Fruit fly (Drosophila melanogaster) whole organism, embryonic: ENCODE results near the gene CG43675.

Experiments used
- Asciz ChIP-seq: fragments of 200-800 bp; sonication (Bioruptor generic); optimal IDR thresholded peaks from 2 replicates; lab custom pipeline; 2017; ENCODE audit warnings: missing biosample characterization, mild to moderate bottlenecking, missing genetic modification characterization, missing genetic modification reagents
- B-H2 ChIP-seq: fragments of 200-800 bp; sonication (Bioruptor generic); optimal IDR thresholded peaks from 2 replicates; lab custom pipeline; 2018; ENCODE audit warnings: missing biosample characterization, mild to moderate bottlenecking, missing genetic modification characterization
- CG10959 ChIP-seq: fragments of 200-800 bp; sonication (Bioruptor generic); IDR thresholded peaks from 2 replicates; pipeline ENCODE4 v1.3.6; 2022; ENCODE audit warnings: missing biosample characterization, missing genetic modification characterization
- CG10979 ChIP-seq: fragments of 200-800 bp; sonication (Bioruptor generic); optimal IDR thresholded peaks from 2 replicates; lab custom pipeline; 2018; ENCODE audit warnings: missing biosample characterization, mild to moderate bottlenecking, missing genetic modification characterization, moderate library complexity
- CG11696 ChIP-seq: fragments of 200-800 bp; sonication (Bioruptor generic); IDR thresholded peaks from 2 replicates; pipeline ENCODE4 v1.3.6; 2022; ENCODE audit warnings: missing biosample characterization, missing genetic modification characterization
- CG14710 ChIP-seq: fragments of 200-800 bp; sonication (Bioruptor generic); optimal IDR thresholded peaks from 3 replicates; lab custom pipeline; 2019; ENCODE audit warnings: missing biosample characterization, mild to moderate bottlenecking, missing genetic modification characterization, moderate library complexity
- CG1603 ChIP-seq: fragments of 200-800 bp; sonication (Bioruptor generic); optimal IDR thresholded peaks from 2 replicates; lab custom pipeline; 2019; ENCODE audit warnings: missing biosample characterization, mild to moderate bottlenecking, missing genetic modification characterization, moderate library complexity
- CG17361 ChIP-seq: fragments of 200-800 bp; sonication (Bioruptor generic); IDR thresholded peaks from 3 replicates; pipeline ENCODE4 v1.3.6; 2022; ENCODE audit warnings: missing biosample characterization, missing genetic modification characterization
- CG1792 ChIP-seq: fragments of 200-800 bp; sonication (Bioruptor generic); optimal IDR thresholded peaks from 2 replicates; lab custom pipeline; 2016; ENCODE audit warnings: missing biosample characterization, missing genetic modification characterization
- CG18262 ChIP-seq: fragments of 200-800 bp; optimal IDR thresholded peaks from 3 replicates; lab custom pipeline; 2019; ENCODE audit warnings: missing biosample characterization, mild to moderate bottlenecking, missing genetic modification characterization, moderate library complexity
- CG1832 ChIP-seq: fragments of 200-800 bp; sonication (Bioruptor generic); optimal IDR thresholded peaks from 2 replicates; lab custom pipeline; 2017; ENCODE audit warnings: missing biosample characterization, mild to moderate bottlenecking, missing genetic modification characterization, inconsistent platforms
- CG2875 ChIP-seq: fragments of 200-800 bp; sonication (Bioruptor generic); optimal IDR thresholded peaks from 2 replicates; lab custom pipeline; 2017; ENCODE audit warnings: missing biosample characterization, mild to moderate bottlenecking, missing genetic modification characterization, missing genetic modification reagents
- CG3838 ChIP-seq: fragments of 200-800 bp; sonication (Bioruptor generic); optimal IDR thresholded peaks from 3 replicates; lab custom pipeline; 2016; ENCODE audit warnings: missing biosample characterization, missing genetic modification characterization
- CG4854 ChIP-seq: fragments of 200-800 bp; sonication (Bioruptor generic); optimal IDR thresholded peaks from 2 replicates; lab custom pipeline; 2016; ENCODE audit warnings: missing biosample characterization, missing genetic modification characterization, inconsistent platforms
- CG7271 ChIP-seq: fragments of 200-800 bp; sonication (Bioruptor generic); optimal IDR thresholded peaks from 2 replicates; lab custom pipeline; 2018; ENCODE audit warnings: missing biosample characterization, mild to moderate bottlenecking, missing genetic modification characterization, moderate library complexity
- CG8281 ChIP-seq: fragments of 200-800 bp; sonication (Bioruptor generic); optimal IDR thresholded peaks from 2 replicates; lab custom pipeline; 2018; ENCODE audit warnings: missing biosample characterization, mild to moderate bottlenecking, missing genetic modification characterization, moderate library complexity
- CG8478 ChIP-seq: fragments of >200 bp; optimal IDR thresholded peaks from 2 replicates; lab custom pipeline; 2018
- CG9215 ChIP-seq: fragments of 200-800 bp; sonication (Bioruptor generic); IDR thresholded peaks from 2 replicates; pipeline ENCODE4 v1.3.6; 2022; ENCODE audit warnings: missing biosample characterization, missing genetic modification characterization
- CHES-1-like ChIP-seq: fragments of 200-800 bp; sonication (Bioruptor generic); optimal IDR thresholded peaks from 2 replicates; lab custom pipeline; 2016; ENCODE audit warnings: missing biosample characterization, missing genetic modification characterization
- CoRest ChIP-seq: fragments of 200-800 bp; sonication (Bioruptor generic); optimal IDR thresholded peaks from 3 replicates; lab custom pipeline; 2018; ENCODE audit warnings: missing biosample characterization, mild to moderate bottlenecking, missing genetic modification characterization, moderate library complexity
- D19B ChIP-seq: fragments of 200-800 bp; sonication (Bioruptor generic); optimal IDR thresholded peaks from 2 replicates; lab custom pipeline; 2017; ENCODE audit warnings: missing biosample characterization, mild to moderate bottlenecking, missing genetic modification characterization
- Doc2 ChIP-seq: fragments of 200-800 bp; sonication (Bioruptor generic); IDR thresholded peaks from 2 replicates; pipeline ENCODE4 v1.3.6; 2022; ENCODE audit warnings: missing biosample characterization, missing genetic modification characterization
- E2f1 ChIP-seq: fragments of 200-800 bp; sonication (Bioruptor generic); IDR thresholded peaks from 2 replicates; pipeline ENCODE4 v1.3.6; 2022; ENCODE audit warnings: missing biosample characterization, missing genetic modification characterization
- ERR ChIP-seq: fragments of 200-800 bp; sonication (Bioruptor generic); optimal IDR thresholded peaks from 2 replicates; lab custom pipeline; 2016; ENCODE audit warnings: missing biosample characterization, missing genetic modification characterization
- Meics ChIP-seq: fragments of 200-800 bp; sonication (Bioruptor generic); optimal IDR thresholded peaks from 2 replicates; lab custom pipeline; 2017; ENCODE audit warnings: missing biosample characterization, mild to moderate bottlenecking, missing genetic modification characterization
- Poxn ChIP-seq: fragments of 200-800 bp; sonication (Bioruptor generic); IDR thresholded peaks from 2 replicates; pipeline ENCODE4 v1.3.6; 2022; ENCODE audit warnings: missing biosample characterization, missing genetic modification characterization
- Ravus ChIP-seq: fragments of 200-800 bp; sonication (Bioruptor generic); IDR thresholded peaks from 2 replicates; pipeline ENCODE4 v1.3.6; 2022; ENCODE audit warnings: missing biosample characterization, missing genetic modification characterization
- Side ChIP-seq: fragments of 200-800 bp; sonication (Bioruptor generic); optimal IDR thresholded peaks from 2 replicates; lab custom pipeline; 2016; ENCODE audit warnings: missing biosample characterization, missing genetic modification characterization
- ab ChIP-seq: fragments of 200-800 bp; sonication (Bioruptor generic); optimal IDR thresholded peaks from 2 replicates; lab custom pipeline; 2016; ENCODE audit warnings: missing biosample characterization, missing genetic modification characterization
- caup ChIP-seq: fragments of 200-800 bp; sonication (Bioruptor generic); optimal IDR thresholded peaks from 3 replicates; lab custom pipeline; 2017; ENCODE audit warnings: missing biosample characterization, mild to moderate bottlenecking, missing genetic modification characterization, moderate library complexity; ENCODE audit not compliant: severe bottlenecking
- chn ChIP-seq: fragments of 200-800 bp; sonication (Bioruptor generic); optimal IDR thresholded peaks from 2 replicates; lab custom pipeline; 2016; ENCODE audit warnings: missing biosample characterization, missing genetic modification characterization
- ci ChIP-seq: fragments of 200-800 bp; sonication (Bioruptor generic); IDR thresholded peaks from 3 replicates; pipeline ENCODE4 v1.3.6; 2022; ENCODE audit warnings: missing biosample characterization, missing genetic modification characterization
- corto ChIP-seq: fragments of 200-800 bp; sonication (Bioruptor generic); optimal IDR thresholded peaks from 2 replicates; lab custom pipeline; 2016; ENCODE audit warnings: missing biosample characterization, mild to moderate bottlenecking, missing genetic modification characterization, moderate library complexity
- croc ChIP-seq: fragments of 200-800 bp; sonication (Bioruptor generic); conservative IDR thresholded peaks from 3 replicates; pipeline ENCODE4 v1.3.6; 2022; ENCODE audit warnings: missing biosample characterization, missing genetic modification characterization
- crol ChIP-seq: fragments of 200-800 bp; sonication (Bioruptor generic); IDR thresholded peaks from 2 replicates; pipeline ENCODE4 v1.3.6; 2022; ENCODE audit warnings: missing biosample characterization, missing genetic modification characterization
- danr ChIP-seq: fragments of 200-800 bp; sonication (Bioruptor generic); IDR thresholded peaks from 2 replicates; pipeline ENCODE4 v1.3.6; 2022; ENCODE audit warnings: missing biosample characterization, missing genetic modification characterization
- dati ChIP-seq: fragments of 200-800 bp; sonication (Bioruptor generic); IDR thresholded peaks from 2 replicates; pipeline ENCODE4 v1.3.6; 2022; ENCODE audit warnings: missing biosample characterization, missing genetic modification characterization
- gfzf ChIP-seq: fragments of 200-800 bp; sonication (Bioruptor generic); optimal IDR thresholded peaks from 2 replicates; lab custom pipeline; 2016; ENCODE audit warnings: missing biosample characterization, mild to moderate bottlenecking, missing genetic modification characterization, moderate library complexity
- jigr1 ChIP-seq: fragments of 200-800 bp; sonication (Bioruptor generic); IDR thresholded peaks from 3 replicates; pipeline ENCODE4 v1.3.6; 2022; ENCODE audit warnings: missing biosample characterization, missing genetic modification characterization
- mld ChIP-seq: fragments of 200-800 bp; sonication (Bioruptor generic); IDR thresholded peaks from 3 replicates; pipeline ENCODE4 v1.3.6; 2022; ENCODE audit warnings: missing biosample characterization, missing genetic modification characterization; ENCODE audit not compliant: partially characterized antibody
- onecut ChIP-seq: fragments of 200-800 bp; sonication (Bioruptor generic); IDR thresholded peaks from 2 replicates; pipeline ENCODE4 v1.3.6; 2022; ENCODE audit warnings: missing biosample characterization, missing genetic modification characterization
- pb ChIP-seq: fragments of 200-800 bp; sonication (Bioruptor generic); optimal IDR thresholded peaks from 3 replicates; lab custom pipeline; 2016; ENCODE audit warnings: missing biosample characterization, missing genetic modification characterization
- pros ChIP-seq: fragments of 200-800 bp; sonication (Bioruptor generic); optimal IDR thresholded peaks from 3 replicates; lab custom pipeline; 2019; ENCODE audit warnings: missing biosample characterization, mild to moderate bottlenecking, missing genetic modification characterization, moderate library complexity
- ro ChIP-seq: fragments of 200-800 bp; sonication (Bioruptor generic); IDR thresholded peaks from 2 replicates; pipeline ENCODE4 v1.3.6; 2022; ENCODE audit warnings: missing biosample characterization, missing genetic modification characterization
- slou ChIP-seq: fragments of 200-800 bp; sonication (Bioruptor generic); optimal IDR thresholded peaks from 3 replicates; lab custom pipeline; 2016; ENCODE audit warnings: missing biosample characterization, missing genetic modification characterization
- tgo ChIP-seq: fragments of 200-800 bp; sonication (Bioruptor generic); IDR thresholded peaks from 3 replicates; pipeline ENCODE4 v1.3.6; 2022; ENCODE audit warnings: missing biosample characterization, missing genetic modification characterization
- tio ChIP-seq: fragments of 200-800 bp; sonication (Bioruptor generic); optimal IDR thresholded peaks from 2 replicates; lab custom pipeline; 2017; ENCODE audit warnings: missing biosample characterization, missing genetic modification characterization, inconsistent platforms
- vvl ChIP-seq: fragments of 200-800 bp; sonication (Bioruptor generic); IDR thresholded peaks from 2 replicates; pipeline ENCODE4 v1.3.6; 2022; ENCODE audit warnings: missing biosample characterization, missing genetic modification characterization
- wdn ChIP-seq: fragments of 200-800 bp; sonication (Bioruptor generic); IDR thresholded peaks from 2 replicates; pipeline ENCODE4 v1.3.6; 2022; ENCODE audit warnings: missing biosample characterization, missing genetic modification characterization
- wek ChIP-seq: fragments of 200-800 bp; sonication (Bioruptor generic); optimal IDR thresholded peaks from 3 replicates; lab custom pipeline; 2018; ENCODE audit warnings: missing biosample characterization, mild to moderate bottlenecking, missing genetic modification characterization, moderate library complexity

CG43675 gene

dm6 chr3R:9341189-9342012 lies 13.9 kb upstream of the CG43675 start (continued):
- TF ChIP-seq CG18262 (tag; lab: Kevin White, UChicago), result peak; percentile 82
- peak; percentile 43 for TF ChIP-seq tio
- no peak; the same call in 1 of the 2 replicates for TF ChIP-seq CG9215 (GFP tag; lab: Robert Waterston, UW)
- peak; percentile 89 for TF ChIP-seq corto
- TF ChIP-seq Doc2 (GFP tag; lab: Robert Waterston, UW), result no peak
- TF ChIP-seq Poxn (GFP tag; lab: Robert Waterston, UW), result no peak
- TF ChIP-seq dati (GFP tag; lab: Robert Waterston, UW), result no peak
- TF ChIP-seq danr (GFP tag; lab: Robert Waterston, UW), result no peak
- peak; percentile 70 for TF ChIP-seq CG8281 (tag; lab: Kevin White, UChicago)
- TF ChIP-seq Asciz (GFP tag; lab: Kevin White, UChicago), result peak; percentile 55
- peak; percentile 59 for TF ChIP-seq CG4854 (GFP tag; lab: Kevin White, UChicago)
- TF ChIP-seq Meics (GFP tag; lab: Kevin White, UChicago), result peak; percentile 90
- peak; percentile 75 for TF ChIP-seq CG10979 (tag; lab: Kevin White, UChicago)
- TF ChIP-seq crol (GFP tag; lab: Robert Waterston, UW), result peak; percentile 46; the same call in 1 of the 2 replicates
- peak; percentile 37; the same call in 1 of the 2 replicates for TF ChIP-seq wdn (GFP tag; lab: Robert Waterston, UW)
- no peak for TF ChIP-seq ab
- TF ChIP-seq CG17361 (GFP tag; lab: Robert Waterston, UW), result peak; percentile 81
- TF ChIP-seq caup, result peak; percentile 80
- peak; percentile 68 for TF ChIP-seq ci (GFP tag; lab: Robert Waterston, UW)
- peak; percentile 55 for TF ChIP-seq CG7271 (tag; lab: Kevin White, UChicago)
- TF ChIP-seq slou (GFP tag; lab: Kevin White, UChicago), result peak; percentile 44
- TF ChIP-seq CHES-1-like (GFP tag; lab: Kevin White, UChicago), result peak; percentile 35
- TF ChIP-seq Side (GFP tag; lab: Kevin White, UChicago), result peak; percentile 50
- TF ChIP-seq tgo (GFP tag; lab: Robert Waterston, UW), result peak; percentile 78
- peak; percentile 56 for TF ChIP-seq chn (GFP tag; lab: Kevin White, UChicago)
- TF ChIP-seq CG1832 (GFP tag; lab: Kevin White, UChicago), result no peak
- TF ChIP-seq CG11696, result no peak
- peak; percentile 47; the same call in 1 of the 2 replicates for TF ChIP-seq E2f1 (GFP tag; lab: Robert Waterston, UW)
- TF ChIP-seq CG8478 (lab: Kevin White, UChicago), result no peak
- TF ChIP-seq wek, result peak; percentile 9
- TF ChIP-seq mld (GFP tag; lab: Robert Waterston, UW), result peak; percentile 40; the same call in 1 of the 3 replicates
- peak; percentile 76 for TF ChIP-seq CG14710 (tag; lab: Kevin White, UChicago)
- peak; percentile 29 for TF ChIP-seq pb (GFP tag; lab: Kevin White, UChicago)
- peak; percentile 25 for TF ChIP-seq CG2875 (GFP tag; lab: Kevin White, UChicago)
- TF ChIP-seq ERR (GFP tag; lab: Kevin White, UChicago), result peak; percentile 20
- TF ChIP-seq pros (GFP tag; lab: Kevin White, UChicago), result peak; percentile 75
- peak; percentile 20 for TF ChIP-seq CG1792 (GFP tag; lab: Kevin White, UChicago)
- no peak for TF ChIP-seq Ravus (GFP tag; lab: Robert Waterston, UW)
- TF ChIP-seq B-H2, result peak; percentile 91
- TF ChIP-seq CG1603 (tag; lab: Kevin White, UChicago), result peak; percentile 58
- TF ChIP-seq gfzf (GFP tag; lab: Kevin White, UChicago), result no peak
- no peak for TF ChIP-seq CG10959 (GFP tag; lab: Robert Waterston, UW)
- TF ChIP-seq CoRest (tag; lab: Kevin White, UChicago), result peak; percentile 85
- TF ChIP-seq jigr1 (GFP tag; lab: Robert Waterston, UW), result no peak
- peak; percentile 61 for TF ChIP-seq vvl
- TF ChIP-seq onecut (GFP tag; lab: Robert Waterston, UW), result peak; percentile 69
- TF ChIP-seq ro (GFP tag; lab: Robert Waterston, UW), result no peak
- TF ChIP-seq CG3838 (GFP tag; lab: Kevin White, UChicago), result peak; percentile 34
- TF ChIP-seq D19B (GFP tag; lab: Kevin White, UChicago), result peak; percentile 51
- TF ChIP-seq croc (GFP tag; lab: Robert Waterston, UW), result peak; percentile 28; the same call in 1 of the 3 replicates
